Worm (Caenorhabditis elegans) whole organism, midembryonic: ENCODE data around the gene F36D3.5.
"Not testable (repeated sequence)": the region's sequence is repeated elsewhere in the genome, so short reads cannot be mapped to it uniquely, and the experiment has no call there.

ENCODE experiments used
- T22C8.4 ChIP-seq: fragments of 200-800 bp; sonication (Bioruptor generic); IDR thresholded peaks from 2 replicates; pipeline ENCODE4 v1.3.6; 2022; ENCODE audit warnings: missing genetic modification characterization, missing compliant biosample characterization
- cog-1 ChIP-seq: sonication (generic microtip); optimal IDR thresholded peaks from 2 replicates; lab custom pipeline; 2016; ENCODE audit warnings: missing genetic modification characterization, missing compliant biosample characterization
- flt-1 ChIP-seq: fragments of 200-800 bp; sonication (Bioruptor generic); IDR thresholded peaks from 2 replicates; pipeline ENCODE4 v1.3.6; 2022; ENCODE audit warnings: missing genetic modification characterization, missing compliant biosample characterization
- klf-2 ChIP-seq: fragments of 200-800 bp; sonication (Bioruptor generic); conservative IDR thresholded peaks from 2 replicates; pipeline ENCODE4 v1.3.6; 2022; ENCODE audit warnings: missing genetic modification reagents, missing genetic modification characterization, missing compliant biosample characterization
- med-1 ChIP-seq: sonication (generic microtip); optimal IDR thresholded peaks from 2 replicates; lab custom pipeline; 2017; ENCODE audit warnings: missing genetic modification characterization, mild to moderate bottlenecking, missing compliant biosample characterization, antibody characterized with exemption, missing genetic modification reagents; ENCODE audit not compliant: insufficient read depth
- ref-1 ChIP-seq: fragments of 200-800 bp; sonication (Bioruptor generic); conservative IDR thresholded peaks from 2 replicates; pipeline ENCODE4 v1.3.6; 2022; ENCODE audit warnings: missing genetic modification reagents, missing genetic modification characterization, missing compliant biosample characterization
- tab-1 ChIP-seq: fragments of 200-800 bp; sonication (Bioruptor generic); IDR thresholded peaks from 2 replicates; pipeline ENCODE4 v1.3.6; 2022; ENCODE audit warnings: missing genetic modification characterization, missing compliant biosample characterization
- ztf-23 ChIP-seq: fragments of 200-800 bp; sonication (Bioruptor generic); IDR thresholded peaks from 2 replicates; pipeline ENCODE4 v1.3.6; 2022; ENCODE audit warnings: missing genetic modification reagents, missing genetic modification characterization, missing compliant biosample characterization
- ztf-29 ChIP-seq: fragments of 200-800 bp; sonication (Bioruptor generic); IDR thresholded peaks from 2 replicates; pipeline ENCODE4 v1.3.6; 2022; ENCODE audit warnings: missing genetic modification reagents, missing genetic modification characterization, missing compliant biosample characterization

F36D3.5 gene

DNA sequence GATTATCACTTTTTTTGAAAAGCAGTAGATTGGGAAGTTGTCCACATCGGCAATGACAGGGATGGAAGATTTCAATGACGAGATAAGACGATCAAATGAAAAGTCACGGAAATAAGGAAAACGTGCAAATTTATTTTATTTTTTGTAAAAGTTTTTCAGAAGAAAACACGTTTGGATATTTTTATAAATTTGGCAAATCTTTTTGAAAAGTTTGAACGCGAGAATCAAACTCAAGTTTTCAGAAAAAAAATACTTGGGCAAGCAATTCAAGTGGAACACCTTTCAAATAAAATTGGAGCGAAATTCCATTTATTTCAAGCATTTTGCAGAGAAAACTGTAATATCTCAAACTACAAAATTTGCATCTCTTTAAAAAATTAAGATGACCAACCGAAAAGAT, at the start of gene F36D3.5:
Gene F36D3.5 (minus strand): TSS at position 101 of the 400 bp plus-strand sequence.
- not testable (repeated sequence) for TF ChIP-seq tab-1, ztf-23, klf-2 (GFP tag; lab: Robert Waterston, UW)

ce11 chrV:16552929-16553328, 37.9 kb upstream of the F36D3.5 start, which contains the start of gene Y32B12B.4:
TSS of gene Y32B12B.4 (plus strand) at chrV:16553327.
- TF ChIP-seq T22C8.4 (GFP tag; lab: Robert Waterston, UW) (peak; percentile 60; the same call in 1 of the 2 replicates), tab-1 (GFP tag; lab: Robert Waterston, UW) (peak; percentile 79), cog-1 (tag; lab: Kevin White, UChicago) (no peak), med-1 (GFP tag; lab: Kevin White, UChicago) (no peak), ztf-29 (GFP tag; lab: Robert Waterston, UW) (no peak; the same call in 1 of the 2 replicates), ztf-23 (GFP tag; lab: Robert Waterston, UW) (peak; percentile 86), flt-1 (GFP tag; lab: Robert Waterston, UW) (peak; percentile 84), ref-1 (GFP tag; lab: Robert Waterston, UW) (peak; percentile 83), klf-2 (GFP tag; lab: Robert Waterston, UW) (peak; percentile 83)

DNA sequence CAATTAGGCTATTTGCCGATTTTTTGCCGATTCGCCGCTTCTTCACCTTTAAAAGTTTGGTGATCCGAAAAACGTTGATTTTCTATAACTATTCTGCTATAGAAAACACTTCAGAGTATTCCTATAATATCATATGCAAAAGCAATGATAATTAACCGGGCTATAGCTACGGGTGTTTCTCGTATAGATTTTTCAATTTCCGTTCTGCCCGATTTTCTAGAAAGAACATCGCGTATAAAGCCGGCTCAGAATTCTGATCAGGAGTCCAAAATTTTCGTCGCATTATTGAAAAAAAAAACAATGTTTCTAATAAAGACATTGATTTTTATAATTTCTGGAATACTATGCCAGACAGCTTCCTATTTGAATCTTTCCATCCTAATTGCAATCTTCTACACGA, 35.6 kb upstream of the F36D3.5 start, which contains the start of gene srbc-65:
Gene srbc-65 (plus strand): TSS at position 301 of the 400 bp plus-strand sequence.
- TF ChIP-seq ztf-29 (GFP tag; lab: Robert Waterston, UW) (no peak), flt-1 (GFP tag; lab: Robert Waterston, UW) (no peak), med-1 (GFP tag; lab: Kevin White, UChicago) (no peak), ref-1 (GFP tag; lab: Robert Waterston, UW) (no peak), cog-1 (tag; lab: Kevin White, UChicago) (no peak), klf-2 (GFP tag; lab: Robert Waterston, UW) (no peak), tab-1 (GFP tag; lab: Robert Waterston, UW) (no peak), T22C8.4 (GFP tag; lab: Robert Waterston, UW) (no peak), ztf-23 (GFP tag; lab: Robert Waterston, UW) (no peak)

DNA sequence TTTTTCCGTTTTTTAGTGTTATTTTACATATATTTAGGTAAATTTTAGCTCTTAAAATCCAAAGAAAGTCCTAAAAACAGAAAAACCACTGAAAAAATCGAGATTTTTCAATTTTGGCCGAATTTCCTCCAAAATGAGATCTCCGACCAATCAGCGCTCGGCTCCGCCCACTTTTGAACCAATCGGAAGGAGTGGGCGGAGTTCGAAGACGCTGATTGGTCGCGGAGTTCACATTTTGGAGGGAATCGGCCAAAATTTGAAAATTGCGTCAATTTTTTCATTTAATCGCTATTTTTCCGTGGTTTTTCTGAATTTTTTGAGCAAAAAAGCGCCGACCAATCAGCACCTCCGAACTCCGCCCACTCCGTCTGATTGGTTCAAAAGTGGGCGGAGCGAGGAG, 25.6 kb upstream of the F36D3.5 start:
- TF ChIP-seq ref-1 (GFP tag; lab: Robert Waterston, UW) (no peak), T22C8.4 (GFP tag; lab: Robert Waterston, UW) (no peak), cog-1 (tag; lab: Kevin White, UChicago) (no peak), med-1 (GFP tag; lab: Kevin White, UChicago) (no peak), tab-1 (GFP tag; lab: Robert Waterston, UW) (no peak), ztf-23 (GFP tag; lab: Robert Waterston, UW) (no peak), flt-1 (GFP tag; lab: Robert Waterston, UW) (no peak), klf-2 (GFP tag; lab: Robert Waterston, UW) (no peak), ztf-29 (GFP tag; lab: Robert Waterston, UW) (no peak)

ce11 chrV:16539666-16540065, 24.6 kb upstream of the F36D3.5 start:
- no peak for TF ChIP-seq med-1 (GFP tag; lab: Kevin White, UChicago)
- no peak for TF ChIP-seq cog-1 (tag; lab: Kevin White, UChicago)
- TF ChIP-seq T22C8.4 (GFP tag; lab: Robert Waterston, UW): no peak

DNA sequence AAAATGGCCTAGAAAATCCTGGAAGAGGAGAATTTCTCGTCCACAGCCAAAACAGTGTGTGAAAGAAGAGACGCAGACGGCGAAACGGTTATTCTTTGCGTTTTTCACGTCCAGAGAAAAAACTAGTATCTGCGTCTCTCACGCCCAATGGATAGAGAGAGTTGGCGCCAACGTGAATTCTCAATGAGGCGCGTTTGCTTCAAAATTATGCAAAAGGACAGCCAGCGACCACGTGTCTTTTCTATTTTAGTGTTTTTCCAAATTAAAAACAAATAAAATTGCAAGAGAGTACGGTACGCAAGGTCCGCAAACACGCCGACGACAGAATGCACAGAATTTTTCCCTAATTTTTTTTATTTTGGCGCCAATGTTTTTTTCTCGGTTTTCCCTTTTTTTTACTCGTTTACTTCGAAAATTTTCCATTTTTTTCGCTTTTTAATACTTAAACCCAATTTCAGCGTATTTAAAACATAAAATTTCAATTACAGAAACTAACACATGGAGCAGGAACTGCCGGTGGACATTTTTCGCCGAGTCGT, 22.9 kb upstream of the F36D3.5 start, which contains the start of gene Y32B12B.2:
Gene Y32B12B.2 (plus strand): TSS at position 489 of the 539 bp plus-strand sequence.
- TF ChIP-seq cog-1 (tag; lab: Kevin White, UChicago) (no peak), flt-1 (GFP tag; lab: Robert Waterston, UW) (0 out of 2 replicates have a peak, but pooled peaks have one; percentile 27)

DNA sequence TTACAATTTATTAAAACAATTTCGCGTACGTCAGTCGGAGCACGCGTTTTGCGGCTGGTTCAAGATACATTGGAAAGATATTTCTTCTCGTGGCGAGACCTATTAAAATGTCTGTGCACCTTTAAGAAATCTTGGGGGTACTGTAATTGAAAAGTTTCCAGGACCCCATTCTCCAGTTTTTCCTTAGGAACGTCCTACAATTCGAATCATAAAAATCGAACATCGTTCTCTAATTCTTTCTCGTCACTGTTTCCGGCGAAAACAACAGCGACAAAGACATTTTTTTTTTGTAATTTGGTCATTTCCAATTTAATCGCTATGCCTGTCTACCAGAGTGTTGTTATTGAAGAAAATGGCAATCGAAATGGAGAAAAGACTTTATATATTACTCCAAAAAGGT, 21.7 kb upstream of the F36D3.5 start, which contains the start of gene Y32B12B.1:
Gene Y32B12B.1 (plus strand): TSS at position 301 of the 400 bp plus-strand sequence.
- TF ChIP-seq ztf-29 (GFP tag; lab: Robert Waterston, UW) (no peak), cog-1 (tag; lab: Kevin White, UChicago) (no peak), T22C8.4 (GFP tag; lab: Robert Waterston, UW) (no peak), klf-2 (GFP tag; lab: Robert Waterston, UW) (no peak), flt-1 (GFP tag; lab: Robert Waterston, UW) (no peak), ztf-23 (GFP tag; lab: Robert Waterston, UW) (no peak), med-1 (GFP tag; lab: Kevin White, UChicago) (no peak), ref-1 (GFP tag; lab: Robert Waterston, UW) (no peak), tab-1 (GFP tag; lab: Robert Waterston, UW) (no peak)

- TF ChIP-seq tab-1 (GFP tag; lab: Robert Waterston, UW): no peak
Measured at ce11 chrV:16535172-16535571, 20.1 kb upstream of the F36D3.5 start, which contains the start of gene Y32B12B.8. TSS of gene Y32B12B.8 (plus strand) at chrV:16535472.

ce11 chrV:16534000-16534399, 19.0 kb upstream of the F36D3.5 start, which contains the start of gene cpr-2:
TSS of gene cpr-2 (minus strand) at chrV:16534100.
- TF ChIP-seq cog-1 (tag; lab: Kevin White, UChicago) (no peak), med-1 (GFP tag; lab: Kevin White, UChicago) (no peak), klf-2 (GFP tag; lab: Robert Waterston, UW) (no peak), ref-1 (GFP tag; lab: Robert Waterston, UW) (no peak), ztf-29 (GFP tag; lab: Robert Waterston, UW) (no peak), tab-1 (GFP tag; lab: Robert Waterston, UW) (no peak), T22C8.4 (GFP tag; lab: Robert Waterston, UW) (no peak)
